Worm (Caenorhabditis elegans) whole organism, L4 larva: Measurements from ENCODE around the gene ifas-1.

Experiments used
- F10B5.3 ChIP-seq: sonication (generic microtip); optimal IDR thresholded peaks from 2 replicates; lab custom pipeline; 2016; ENCODE audit warnings: mild to moderate bottlenecking, missing genetic modification characterization, missing compliant biosample characterization
- F37D6.2 ChIP-seq: sonication (generic microtip); optimal IDR thresholded peaks from 2 replicates; lab custom pipeline; 2016; ENCODE audit warnings: mild to moderate bottlenecking, missing genetic modification characterization, missing compliant biosample characterization
- F49E8.2 ChIP-seq: sonication (generic microtip); optimal IDR thresholded peaks from 2 replicates; lab custom pipeline; 2016; ENCODE audit warnings: missing compliant biosample characterization, mild to moderate bottlenecking, missing genetic modification characterization, borderline replicate concordance
- R02D3.7 ChIP-seq: fragments of 150-350 bp; sonication (generic microtip); optimal IDR thresholded peaks from 3 replicates; lab custom pipeline; 2014; ENCODE audit warnings: missing biosample characterization, missing genetic modification characterization
- T26A8.4 ChIP-seq: fragments of 200-800 bp; sonication (Bioruptor generic); IDR thresholded peaks from 2 replicates; pipeline ENCODE4 v1.3.6; 2022; ENCODE audit warnings: missing genetic modification characterization, missing compliant biosample characterization
- Y105C5A.15 ChIP-seq: fragments of 200-800 bp; sonication (Bioruptor generic); IDR thresholded peaks from 2 replicates; pipeline ENCODE4 v1.3.6; 2022; ENCODE audit warnings: missing genetic modification characterization, missing compliant biosample characterization
- Y48G9A.11 ChIP-seq: fragments of 200-800 bp; sonication (Bioruptor generic); IDR thresholded peaks from 2 replicates; pipeline ENCODE4 v1.3.6; 2022; ENCODE audit warnings: missing genetic modification reagents, missing genetic modification characterization, missing compliant biosample characterization
- Y5F2A.4 ChIP-seq: fragments of 200-800 bp; sonication (Bioruptor generic); optimal IDR thresholded peaks from 2 replicates; lab custom pipeline; 2018; ENCODE audit warnings: mild to moderate bottlenecking, missing genetic modification characterization, missing compliant biosample characterization
- ZK337.2 ChIP-seq: fragments of 200-800 bp; sonication (Bioruptor generic); IDR thresholded peaks from 2 replicates; pipeline ENCODE4 v1.3.6; 2022; ENCODE audit warnings: missing genetic modification reagents, missing genetic modification characterization, missing compliant biosample characterization
- ZK546.5 ChIP-seq, 2 experiments: sonication (generic microtip); optimal IDR thresholded peaks; 2 replicates each; lab custom pipeline; 2017; ENCODE audit warnings: missing biosample characterization in 2 of 2, missing genetic modification characterization in 2 of 2
- aly-2 ChIP-seq: sonication (generic microtip); optimal IDR thresholded peaks from 2 replicates; lab custom pipeline; 2018; ENCODE audit warnings: missing biosample characterization, missing genetic modification characterization
- ceh-32 ChIP-seq: sonication (generic microtip); optimal IDR thresholded peaks from 2 replicates; lab custom pipeline; 2016; ENCODE audit warnings: mild to moderate bottlenecking, missing genetic modification characterization, missing compliant biosample characterization; ENCODE audit not compliant: poor library complexity
- ceh-62 ChIP-seq: sonication (generic microtip); optimal IDR thresholded peaks from 2 replicates; lab custom pipeline; 2017; ENCODE audit warnings: missing biosample characterization, missing genetic modification characterization
- daf-12 ChIP-seq: fragments of 150-350 bp; optimal IDR thresholded peaks from 2 replicates; lab custom pipeline; 2014; ENCODE audit warnings: missing biosample characterization, missing genetic modification reagents, missing genetic modification characterization
- daf-16 ChIP-seq, 3 experiments: sonication (generic microtip); optimal IDR thresholded peaks; 2 replicates each; lab custom pipeline; 2016 to 2017; ENCODE audit warnings: missing genetic modification characterization in 3 of 3, missing genetic modification reagents in 3 of 3, mild to moderate bottlenecking in 2 of 3, missing compliant biosample characterization in 2 of 3, missing biosample characterization in 1 of 3, moderate library complexity in 1 of 3
- dmd-8 ChIP-seq: fragments of 200-800 bp; sonication (Bioruptor generic); IDR thresholded peaks from 2 replicates; pipeline ENCODE4 v1.3.6; 2022; ENCODE audit warnings: missing genetic modification characterization, missing compliant biosample characterization
- duxl-1 ChIP-seq: sonication (generic microtip); optimal IDR thresholded peaks from 2 replicates; lab custom pipeline; 2016; ENCODE audit warnings: mild to moderate bottlenecking, missing genetic modification characterization, moderate library complexity, missing compliant biosample characterization; ENCODE audit not compliant: poor library complexity
- dve-1 ChIP-seq: sonication (generic microtip); optimal IDR thresholded peaks from 2 replicates; lab custom pipeline; 2017; ENCODE audit warnings: antibody characterized with exemption, mild to moderate bottlenecking, missing genetic modification characterization, missing compliant biosample characterization; ENCODE audit not compliant: insufficient read depth
- egl-43 ChIP-seq: fragments of 200-800 bp; sonication (Bioruptor generic); IDR thresholded peaks from 2 replicates; pipeline ENCODE4 v1.3.6; 2022; ENCODE audit warnings: missing genetic modification reagents, missing genetic modification characterization, missing compliant biosample characterization
- gei-8 ChIP-seq: fragments of 200-800 bp; sonication (Bioruptor generic); optimal IDR thresholded peaks from 2 replicates; lab custom pipeline; 2018; ENCODE audit warnings: mild to moderate bottlenecking, missing genetic modification characterization, missing compliant biosample characterization
- hif-1 ChIP-seq, 2 experiments: sonication (generic microtip); optimal IDR thresholded peaks; 2 replicates each; lab custom pipeline; 2016 to 2017; ENCODE audit warnings: missing compliant biosample characterization in 2 of 2, missing genetic modification characterization in 2 of 2, missing genetic modification reagents in 2 of 2, missing genotype in 2 of 2, mild to moderate bottlenecking in 1 of 2
- hlh-30 ChIP-seq: sonication (generic microtip); optimal IDR thresholded peaks from 2 replicates; lab custom pipeline; 2017; ENCODE audit warnings: antibody characterized with exemption, mild to moderate bottlenecking, missing genetic modification characterization, missing compliant biosample characterization; ENCODE audit not compliant: insufficient read depth
- lin-1 ChIP-seq: fragments of 200-800 bp; sonication (Bioruptor generic); IDR thresholded peaks from 2 replicates; pipeline ENCODE4 v1.3.6; 2022; ENCODE audit warnings: missing genetic modification reagents, missing genetic modification characterization, missing compliant biosample characterization
- lin-38 ChIP-seq: fragments of 200-800 bp; sonication (Bioruptor generic); IDR thresholded peaks from 2 replicates; pipeline ENCODE4 v1.3.6; 2022; ENCODE audit warnings: missing genetic modification reagents, missing genetic modification characterization, missing compliant biosample characterization
- lir-3 ChIP-seq: sonication (generic microtip); optimal IDR thresholded peaks from 2 replicates; lab custom pipeline; 2016; ENCODE audit warnings: mild to moderate bottlenecking, missing genetic modification characterization, missing compliant biosample characterization
- lsy-2 ChIP-seq, 2 experiments: fragments of 150-350 bp in 1 of 2; sonication (generic microtip) in 1 of 2; optimal IDR thresholded peaks; 2 replicates each; lab custom pipeline; 2014 to 2017; ENCODE audit warnings: missing biosample characterization in 2 of 2, missing genetic modification characterization in 2 of 2
- madf-5 ChIP-seq, 2 experiments: fragments of 200-800 bp; sonication (Bioruptor generic); IDR thresholded peaks; 2 replicates each; pipeline ENCODE4 v1.3.6; 2022; ENCODE audit warnings: missing compliant biosample characterization in 2 of 2, missing genetic modification characterization in 2 of 2
- mdl-1 ChIP-seq, 2 experiments: fragments of 150-350 bp in 1 of 2; sonication (generic microtip) in 1 of 2; optimal IDR thresholded peaks; 2 replicates each; lab custom pipeline; 2014 to 2017; ENCODE audit warnings: missing biosample characterization in 2 of 2, missing genetic modification characterization in 2 of 2
- mdt-29 ChIP-seq: fragments of 200-800 bp; sonication (Bioruptor generic); IDR thresholded peaks from 2 replicates; pipeline ENCODE4 v1.3.6; 2022; ENCODE audit warnings: missing genetic modification reagents, missing genetic modification characterization, missing compliant biosample characterization
- mep-1 ChIP-seq: fragments of 150-350 bp; sonication (generic microtip); optimal IDR thresholded peaks from 3 replicates; lab custom pipeline; 2014; ENCODE audit warnings: missing biosample characterization, missing genetic modification characterization
- mxl-3 ChIP-seq: fragments of 200-800 bp; sonication (Bioruptor generic); optimal IDR thresholded peaks from 2 replicates; lab custom pipeline; 2018; ENCODE audit warnings: mild to moderate bottlenecking, missing genetic modification characterization, missing compliant biosample characterization
- nhr-10 ChIP-seq: fragments of 150-350 bp; optimal IDR thresholded peaks from 2 replicates; lab custom pipeline; 2014; ENCODE audit warnings: missing biosample characterization, missing genetic modification characterization
- nhr-102 ChIP-seq: sonication (generic microtip); optimal IDR thresholded peaks from 2 replicates; lab custom pipeline; 2016; ENCODE audit warnings: mild to moderate bottlenecking, missing genetic modification characterization, moderate library complexity, missing compliant biosample characterization
- nhr-237 ChIP-seq: sonication (generic microtip); optimal IDR thresholded peaks from 2 replicates; lab custom pipeline; 2017; ENCODE audit warnings: missing biosample characterization, missing genetic modification characterization
- nhr-28 ChIP-seq: fragments of 150-350 bp; optimal IDR thresholded peaks from 2 replicates; lab custom pipeline; 2014; ENCODE audit warnings: missing biosample characterization, missing genetic modification characterization
- nhr-48 ChIP-seq: sonication (generic microtip); optimal IDR thresholded peaks from 2 replicates; lab custom pipeline; 2016; ENCODE audit warnings: mild to moderate bottlenecking, missing genetic modification characterization, missing compliant biosample characterization
- nhr-77 ChIP-seq: fragments of 150-350 bp; optimal IDR thresholded peaks from 2 replicates; lab custom pipeline; 2014; ENCODE audit warnings: missing biosample characterization, missing genetic modification characterization
- saeg-2 ChIP-seq: fragments of 200-800 bp; sonication (Bioruptor generic); IDR thresholded peaks from 2 replicates; pipeline ENCODE4 v1.3.6; 2022; ENCODE audit warnings: missing genetic modification reagents, missing genetic modification characterization, missing compliant biosample characterization
- set-16 ChIP-seq: fragments of 200-800 bp; sonication (Bioruptor generic); IDR thresholded peaks from 2 replicates; pipeline ENCODE4 v1.3.6; 2022; ENCODE audit warnings: missing genetic modification reagents, missing genetic modification characterization, missing compliant biosample characterization
- snpc-1.2 ChIP-seq: fragments of 200-800 bp; sonication (Bioruptor generic); IDR thresholded peaks from 2 replicates; pipeline ENCODE4 v1.3.6; 2022; ENCODE audit warnings: missing genetic modification reagents, missing genetic modification characterization, missing compliant biosample characterization
- spr-1 ChIP-seq: sonication (generic microtip); optimal IDR thresholded peaks from 2 replicates; lab custom pipeline; 2016; ENCODE audit warnings: mild to moderate bottlenecking, missing genetic modification characterization, missing compliant biosample characterization
- spr-3 ChIP-seq: fragments of 200-800 bp; sonication (Bioruptor generic); optimal IDR thresholded peaks from 2 replicates; lab custom pipeline; 2018; ENCODE audit warnings: mild to moderate bottlenecking, missing genetic modification characterization, missing compliant biosample characterization
- tag-97 ChIP-seq: fragments of 200-800 bp; sonication (Bioruptor generic); IDR thresholded peaks from 2 replicates; pipeline ENCODE4 v1.3.6; 2022; ENCODE audit warnings: missing genetic modification characterization, missing compliant biosample characterization
- unc-62 ChIP-seq, 3 experiments: fragments of 150-350 bp in 1 of 3; sonication (generic microtip); optimal IDR thresholded peaks in 2 of 3; peaks in 1 of 3; 1 replicate in 1 of 3; 2 replicates in 2 of 3; lab custom pipeline; 2014 to 2017; ENCODE audit warnings: missing biosample characterization in 3 of 3, missing genetic modification characterization in 3 of 3, missing genetic modification reagents in 3 of 3, missing genotype in 1 of 3
- zag-1 ChIP-seq: fragments of 150-350 bp; optimal IDR thresholded peaks from 2 replicates; lab custom pipeline; 2014; ENCODE audit warnings: missing biosample characterization, missing genetic modification characterization
- ztf-7 ChIP-seq: fragments of 150-350 bp; optimal IDR thresholded peaks from 2 replicates; lab custom pipeline; 2014; ENCODE audit warnings: missing biosample characterization, missing genetic modification characterization

The ifas-1 gene

ce11 chrII:3678978-3679377, 9.5 kb downstream of the ifas-1 start:
- TF ChIP-seq unc-62 (GFP tag; optimal IDR thresholded peaks at IDR 0.05 in 1 of 2; lab: Kevin White, UChicago) (peak in 1 of 2 experiments; percentile 92), unc-62 (tag; optimal IDR thresholded peaks at IDR 0.05; lab: Kevin White, UChicago) (no peak), mep-1 (tag; lab: Kevin White, UChicago) (no peak), lin-38 (GFP tag; lab: Robert Waterston, UW) (no peak), nhr-77 (tag; lab: Kevin White, UChicago) (no peak)
- TF ChIP-seq, all 104 proteins: peak for 1

- TF ChIP-seq dve-1 (no peak), lsy-2 (tag; optimal IDR thresholded peaks at IDR 0.05; lab: Kevin White, UChicago) (no peak), egl-43 (GFP tag; lab: Robert Waterston, UW) (no peak), lir-3 (tag; lab: Kevin White, UChicago) (no peak), ceh-32 (tag; lab: Kevin White, UChicago) (no peak), Y105C5A.15 (GFP tag; lab: Robert Waterston, UW) (no peak), hlh-30 (tag; lab: Kevin White, UChicago) (no peak), saeg-2 (GFP tag; lab: Robert Waterston, UW) (no peak), T26A8.4 (GFP tag; lab: Robert Waterston, UW) (no peak), R02D3.7 (no peak), mep-1 (tag; lab: Kevin White, UChicago) (no peak), mdt-29 (no peak), aly-2 (tag; lab: Kevin White, UChicago) (no peak), F49E8.2 (tag; lab: Kevin White, UChicago) (no peak), ceh-62 (tag; lab: Kevin White, UChicago) (no peak), madf-5 (GFP tag; IDR thresholded peaks at IDR 0.05; lab: Robert Waterston, UW) (no peak), tag-97 (no peak), ZK337.2 (GFP tag; lab: Robert Waterston, UW) (no peak)
Measured at ce11 chrII:3675176-3675575, 13.3 kb downstream of the ifas-1 start, which contains the start of gene F19B10.2. F19B10.2 (plus strand) TSS chrII:3675476.

- TF ChIP-seq daf-12 (tag; lab: Kevin White, UChicago), result no peak
- no peak for TF ChIP-seq ztf-7 (tag; lab: Kevin White, UChicago)
- TF ChIP-seq nhr-48, result no peak
- TF ChIP-seq lin-38 (GFP tag; lab: Robert Waterston, UW), result no peak
- TF ChIP-seq snpc-1.2 (GFP tag; lab: Robert Waterston, UW), result no peak
- no peak for TF ChIP-seq hif-1 (tag; optimal IDR thresholded peaks at IDR 0.05; lab: Kevin White, UChicago)
- TF ChIP-seq mep-1 (tag; lab: Kevin White, UChicago), result no peak
- TF ChIP-seq dmd-8 (GFP tag; lab: Robert Waterston, UW), result no peak
- no peak for TF ChIP-seq nhr-28
- TF ChIP-seq set-16 (GFP tag; lab: Robert Waterston, UW), result no peak
- TF ChIP-seq F10B5.3 (tag; lab: Kevin White, UChicago), result no peak
- TF ChIP-seq ceh-62 (tag; lab: Kevin White, UChicago), result no peak
- no peak for TF ChIP-seq ZK546.5 (tag; optimal IDR thresholded peaks at IDR 0.05; lab: Kevin White, UChicago)
- no peak for TF ChIP-seq Y5F2A.4 (GFP tag; lab: Kevin White, UChicago)
- no peak for TF ChIP-seq mdl-1 (tag; optimal IDR thresholded peaks at IDR 0.05; lab: Kevin White, UChicago)
- TF ChIP-seq zag-1 (tag; lab: Kevin White, UChicago), result no peak
Measured at ce11 chrII:3673493-3673892, 15.0 kb downstream of the ifas-1 start, which contains the start of gene sea-1. sea-1 (minus strand) TSS chrII:3673593.

- TF ChIP-seq duxl-1 (tag; lab: Kevin White, UChicago), result no peak
- TF ChIP-seq gei-8 (GFP tag; lab: Kevin White, UChicago), result no peak
- TF ChIP-seq nhr-10 (tag; lab: Kevin White, UChicago), result no peak
- no peak for TF ChIP-seq unc-62 (GFP tag; optimal IDR thresholded peaks at IDR 0.05 in 1 of 2; lab: Kevin White, UChicago)
- no peak for TF ChIP-seq unc-62 (tag; optimal IDR thresholded peaks at IDR 0.05; lab: Kevin White, UChicago)
- no peak for TF ChIP-seq F37D6.2 (tag; lab: Kevin White, UChicago)
- TF ChIP-seq spr-3 (GFP tag; lab: Kevin White, UChicago), result no peak
- TF ChIP-seq nhr-237 (tag; lab: Kevin White, UChicago), result no peak
- TF ChIP-seq lin-1 (GFP tag; lab: Robert Waterston, UW), result no peak
- no peak for TF ChIP-seq nhr-102 (tag; lab: Kevin White, UChicago)
- TF ChIP-seq mxl-3 (GFP tag; lab: Kevin White, UChicago), result no peak
- TF ChIP-seq Y48G9A.11, result no peak
- no peak for TF ChIP-seq spr-1 (tag; lab: Kevin White, UChicago)
- no peak for TF ChIP-seq daf-16 (GFP tag; optimal IDR thresholded peaks at IDR 0.05; lab: Kevin White, UChicago)
- no peak for TF ChIP-seq daf-16 (tag; optimal IDR thresholded peaks at IDR 0.05; lab: Kevin White, UChicago)
Measured at ce11 chrII:3670956-3671355, 17.6 kb downstream of the ifas-1 start, which contains the start of gene srx-98. srx-98 (minus strand) TSS chrII:3671056.
